Fruit fly (Drosophila melanogaster) whole organism, embryonic: ENCODE results near the gene bin.

Source experiments
- Ada2b ChIP-seq: fragments of 200-800 bp; sonication (Bioruptor generic); IDR thresholded peaks from 2 replicates; pipeline ENCODE4 v1.3.6; 2022; ENCODE audit warnings: missing biosample characterization, missing genetic modification characterization
- B-H1 ChIP-seq: fragments of 200-800 bp; sonication (Bioruptor generic); IDR thresholded peaks from 3 replicates; pipeline ENCODE4 v1.3.6; 2022; ENCODE audit warnings: missing biosample characterization, missing genetic modification characterization
- BtbVII ChIP-seq: fragments of 200-800 bp; sonication (Bioruptor generic); optimal IDR thresholded peaks from 3 replicates; lab custom pipeline; 2017; ENCODE audit warnings: missing biosample characterization, mild to moderate bottlenecking, missing genetic modification characterization
- CG10431 ChIP-seq: fragments of 200-800 bp; sonication (Bioruptor generic); optimal IDR thresholded peaks from 3 replicates; lab custom pipeline; 2018; ENCODE audit warnings: missing biosample characterization, mild to moderate bottlenecking, missing genetic modification characterization
- CG10565 ChIP-seq: fragments of 200-800 bp; sonication (Bioruptor generic); optimal IDR thresholded peaks from 3 replicates; lab custom pipeline; 2016; ENCODE audit warnings: missing biosample characterization, mild to moderate bottlenecking, missing genetic modification characterization
- CG10979 ChIP-seq: fragments of 200-800 bp; sonication (Bioruptor generic); optimal IDR thresholded peaks from 2 replicates; lab custom pipeline; 2018; ENCODE audit warnings: missing biosample characterization, mild to moderate bottlenecking, missing genetic modification characterization, moderate library complexity
- CG11398 ChIP-seq: fragments of 200-800 bp; sonication (Bioruptor generic); optimal IDR thresholded peaks from 2 replicates; lab custom pipeline; 2016; ENCODE audit warnings: missing biosample characterization, missing genetic modification characterization
- CG13624 ChIP-seq: fragments of 200-800 bp; sonication (Bioruptor generic); optimal IDR thresholded peaks from 2 replicates; lab custom pipeline; 2016; ENCODE audit warnings: missing biosample characterization, missing genetic modification characterization
- CG13775 ChIP-seq: fragments of 200-800 bp; sonication (Bioruptor generic); optimal IDR thresholded peaks from 3 replicates; lab custom pipeline; 2017; ENCODE audit warnings: missing biosample characterization, mild to moderate bottlenecking, missing genetic modification characterization
- CG15601 ChIP-seq: fragments of 200-800 bp; sonication (Bioruptor generic); optimal IDR thresholded peaks from 3 replicates; lab custom pipeline; 2019; ENCODE audit warnings: missing biosample characterization, mild to moderate bottlenecking, missing genetic modification characterization, moderate library complexity
- CG18619 ChIP-seq: fragments of 200-800 bp; sonication (Bioruptor generic); optimal IDR thresholded peaks from 3 replicates; lab custom pipeline; 2017; ENCODE audit warnings: missing biosample characterization, mild to moderate bottlenecking, missing genetic modification characterization
- CG34376 ChIP-seq: fragments of 200-800 bp; sonication (Bioruptor generic); optimal IDR thresholded peaks from 2 replicates; lab custom pipeline; 2018; ENCODE audit warnings: missing biosample characterization, mild to moderate bottlenecking, missing genetic modification characterization
- CG7556 ChIP-seq: fragments of 200-800 bp; sonication (Bioruptor generic); optimal IDR thresholded peaks from 2 replicates; lab custom pipeline; 2017; ENCODE audit warnings: missing biosample characterization, mild to moderate bottlenecking, missing genetic modification characterization
- CG8478 ChIP-seq: fragments of >200 bp; optimal IDR thresholded peaks from 2 replicates; lab custom pipeline; 2018
- CG9609 ChIP-seq: fragments of 200-800 bp; sonication (Bioruptor generic); optimal IDR thresholded peaks from 3 replicates; lab custom pipeline; 2016; ENCODE audit warnings: missing biosample characterization, missing genetic modification characterization
- CTCF ChIP-seq: fragments of 200-800 bp; sonication (Bioruptor generic); optimal IDR thresholded peaks from 2 replicates; lab custom pipeline; 2017; ENCODE audit warnings: missing biosample characterization, mild to moderate bottlenecking, missing genetic modification characterization, moderate library complexity
- D19A ChIP-seq: fragments of 200-800 bp; optimal IDR thresholded peaks from 3 replicates; lab custom pipeline; 2019; ENCODE audit warnings: missing biosample characterization, mild to moderate bottlenecking, missing genetic modification characterization, moderate library complexity
- Eip74EF ChIP-seq, 2 experiments: fragments of 200-800 bp in 1 of 2; fragments of >200 bp in 1 of 2; sonication (Bioruptor generic) in 1 of 2; optimal IDR thresholded peaks; 2 replicates each; lab custom pipeline; 2017 to 2019; ENCODE audit warnings: missing biosample characterization in 2 of 2, missing genetic modification characterization in 2 of 2, mild to moderate bottlenecking in 1 of 2, moderate library complexity in 1 of 2
- GATAe ChIP-seq: fragments of 200-800 bp; sonication (Bioruptor generic); conservative IDR thresholded peaks from 2 replicates; pipeline ENCODE4 v1.3.6; 2022; ENCODE audit warnings: missing biosample characterization, missing genetic modification characterization
- Gsc ChIP-seq: fragments of 200-800 bp; sonication (Bioruptor generic); IDR thresholded peaks from 2 replicates; pipeline ENCODE4 v1.3.6; 2022; ENCODE audit warnings: missing biosample characterization, missing genetic modification characterization
- HLH4C ChIP-seq: fragments of 200-800 bp; sonication (Bioruptor generic); IDR thresholded peaks from 3 replicates; pipeline ENCODE4 v1.3.6; 2022; ENCODE audit warnings: missing biosample characterization, missing genetic modification characterization; ENCODE audit not compliant: partially characterized antibody
- HmgZ ChIP-seq: fragments of 200-800 bp; sonication (Bioruptor generic); optimal IDR thresholded peaks from 2 replicates; lab custom pipeline; 2018; ENCODE audit warnings: missing biosample characterization, mild to moderate bottlenecking, missing genetic modification characterization
- Hr39 ChIP-seq: fragments of >200 bp; optimal IDR thresholded peaks from 2 replicates; lab custom pipeline; 2017
- Hr51 ChIP-seq, 2 experiments: fragments of 200-800 bp; sonication (Bioruptor generic); optimal IDR thresholded peaks; 2 replicates in 1 of 2; 3 replicates in 1 of 2; lab custom pipeline; 2016 to 2018; ENCODE audit warnings: missing biosample characterization in 2 of 2, missing genetic modification characterization in 2 of 2, mild to moderate bottlenecking in 1 of 2, moderate library complexity in 1 of 2
- Myb ChIP-seq: fragments of 200-800 bp; sonication (Bioruptor generic); optimal IDR thresholded peaks from 2 replicates; lab custom pipeline; 2016; ENCODE audit warnings: missing biosample characterization, missing genetic modification characterization
- NFAT ChIP-seq: fragments of 200-800 bp; sonication (Bioruptor generic); IDR thresholded peaks from 2 replicates; pipeline ENCODE4 v1.3.6; 2022; ENCODE audit warnings: missing biosample characterization, missing genetic modification characterization
- NfI ChIP-seq: fragments of 200-800 bp; sonication (Bioruptor generic); optimal IDR thresholded peaks from 3 replicates; lab custom pipeline; 2018; ENCODE audit warnings: missing biosample characterization, mild to moderate bottlenecking, missing genetic modification characterization, moderate library complexity
- PHDP ChIP-seq: fragments of 200-800 bp; sonication (Bioruptor generic); optimal IDR thresholded peaks from 3 replicates; lab custom pipeline; 2018; ENCODE audit warnings: missing biosample characterization, mild to moderate bottlenecking, missing genetic modification characterization, moderate library complexity
- Pdp1 ChIP-seq, 2 experiments: fragments of 200-800 bp; sonication (Bioruptor generic); optimal IDR thresholded peaks; 3 replicates each; lab custom pipeline; 2016; ENCODE audit warnings: missing biosample characterization in 2 of 2, missing genetic modification characterization in 2 of 2, mild to moderate bottlenecking in 1 of 2, moderate library complexity in 1 of 2
- Poxn ChIP-seq: fragments of 200-800 bp; sonication (Bioruptor generic); IDR thresholded peaks from 2 replicates; pipeline ENCODE4 v1.3.6; 2022; ENCODE audit warnings: missing biosample characterization, missing genetic modification characterization
- Ssrp ChIP-seq: fragments of 200-800 bp; sonication (Bioruptor generic); optimal IDR thresholded peaks from 2 replicates; lab custom pipeline; 2018; ENCODE audit warnings: missing biosample characterization, mild to moderate bottlenecking, missing genetic modification characterization, moderate library complexity
- Vsx1 ChIP-seq: fragments of 200-800 bp; sonication (Bioruptor generic); optimal IDR thresholded peaks from 2 replicates; lab custom pipeline; 2017; ENCODE audit warnings: missing biosample characterization, mild to moderate bottlenecking, missing genetic modification characterization, missing genetic modification reagents
- Xrp1 ChIP-seq: fragments of 200-800 bp; sonication (Bioruptor generic); IDR thresholded peaks from 2 replicates; pipeline ENCODE4 v1.3.6; 2022; ENCODE audit warnings: missing biosample characterization, missing genetic modification characterization
- bbx ChIP-seq: fragments of 200-800 bp; sonication (Bioruptor generic); IDR thresholded peaks from 2 replicates; pipeline ENCODE4 v1.3.6; 2022; ENCODE audit warnings: missing biosample characterization, missing genetic modification characterization; ENCODE audit not compliant: partially characterized antibody
- cg ChIP-seq: fragments of 200-800 bp; sonication (Bioruptor generic); optimal IDR thresholded peaks from 3 replicates; lab custom pipeline; 2019; ENCODE audit warnings: missing biosample characterization, mild to moderate bottlenecking, missing genetic modification characterization, moderate library complexity
- grau ChIP-seq: fragments of 200-800 bp; optimal IDR thresholded peaks from 3 replicates; lab custom pipeline; 2019; ENCODE audit warnings: missing biosample characterization, mild to moderate bottlenecking, missing genetic modification characterization, moderate library complexity
- gsb ChIP-seq: fragments of 200-800 bp; sonication (Bioruptor generic); IDR thresholded peaks from 2 replicates; pipeline ENCODE4 v1.3.6; 2022; ENCODE audit warnings: missing biosample characterization, missing genetic modification characterization
- her ChIP-seq: fragments of 200-800 bp; sonication (Bioruptor generic); optimal IDR thresholded peaks from 2 replicates; lab custom pipeline; 2016; ENCODE audit warnings: missing biosample characterization, missing genetic modification characterization
- kah ChIP-seq: fragments of 200-800 bp; sonication (Bioruptor generic); optimal IDR thresholded peaks from 2 replicates; lab custom pipeline; 2018; ENCODE audit warnings: missing biosample characterization, mild to moderate bottlenecking, missing genetic modification characterization
- ken ChIP-seq: fragments of 200-800 bp; sonication (Bioruptor generic); IDR thresholded peaks from 3 replicates; pipeline ENCODE4 v1.3.6; 2022; ENCODE audit warnings: missing biosample characterization, missing genetic modification characterization
- mld ChIP-seq: fragments of 200-800 bp; sonication (Bioruptor generic); IDR thresholded peaks from 3 replicates; pipeline ENCODE4 v1.3.6; 2022; ENCODE audit warnings: missing biosample characterization, missing genetic modification characterization; ENCODE audit not compliant: partially characterized antibody
- nerfin-1 ChIP-seq: fragments of 200-800 bp; sonication (Bioruptor generic); optimal IDR thresholded peaks from 3 replicates; lab custom pipeline; 2019; ENCODE audit warnings: missing biosample characterization, mild to moderate bottlenecking, missing genetic modification characterization, moderate library complexity
- peb ChIP-seq: fragments of 200-800 bp; sonication (Bioruptor generic); IDR thresholded peaks from 2 replicates; pipeline ENCODE4 v1.3.6; 2022; ENCODE audit warnings: missing biosample characterization, missing genetic modification characterization
- phol ChIP-seq: fragments of 200-800 bp; sonication (Bioruptor generic); optimal IDR thresholded peaks from 3 replicates; lab custom pipeline; 2018; ENCODE audit warnings: missing biosample characterization, mild to moderate bottlenecking, missing genetic modification characterization, moderate library complexity
- rib ChIP-seq: fragments of 200-800 bp; sonication (Bioruptor generic); IDR thresholded peaks from 2 replicates; pipeline ENCODE4 v1.3.6; 2022; ENCODE audit warnings: missing biosample characterization, missing genetic modification characterization
- sc ChIP-seq, 3 experiments: fragments of >200 bp in 2 of 3; fragments of 200-800 bp in 1 of 3; sonication (Bioruptor generic) in 1 of 3; optimal IDR thresholded peaks; 2 replicates in 2 of 3; 3 replicates in 1 of 3; lab custom pipeline; 2017; ENCODE audit warnings: mild to moderate bottlenecking in 1 of 3, missing biosample characterization in 1 of 3, missing genetic modification characterization in 1 of 3, missing genetic modification reagents in 1 of 3
- scrt ChIP-seq: fragments of 200-800 bp; sonication (Bioruptor generic); optimal IDR thresholded peaks from 2 replicates; lab custom pipeline; 2018; ENCODE audit warnings: missing biosample characterization, mild to moderate bottlenecking, missing genetic modification characterization, moderate library complexity
- seq ChIP-seq: fragments of 200-800 bp; sonication (Bioruptor generic); IDR thresholded peaks from 2 replicates; pipeline ENCODE4 v1.3.6; 2022; ENCODE audit warnings: missing biosample characterization, missing genetic modification characterization
- ssp ChIP-seq: fragments of 200-800 bp; sonication (Bioruptor generic); IDR thresholded peaks from 2 replicates; pipeline ENCODE4 v1.3.6; 2022; ENCODE audit warnings: missing biosample characterization, missing genetic modification characterization
- tx ChIP-seq: fragments of 200-800 bp; sonication (Bioruptor generic); optimal IDR thresholded peaks from 2 replicates; lab custom pipeline; 2016; ENCODE audit warnings: missing biosample characterization, missing genetic modification characterization
- vvl ChIP-seq: fragments of 200-800 bp; sonication (Bioruptor generic); IDR thresholded peaks from 2 replicates; pipeline ENCODE4 v1.3.6; 2022; ENCODE audit warnings: missing biosample characterization, missing genetic modification characterization

bin gene

dm6 chr3L:6977391-6977790 lies 13.0 kb upstream of the bin start (continued):
- TF ChIP-seq CG18619 (GFP tag; lab: Kevin White, UChicago) = peak; percentile 32
- TF ChIP-seq HLH4C (GFP tag; lab: Robert Waterston, UW) = no peak
- peak; percentile 60 for TF ChIP-seq CG15601 (tag; lab: Kevin White, UChicago)
- TF ChIP-seq CTCF = no peak
- no peak for TF ChIP-seq NFAT (GFP tag; lab: Robert Waterston, UW)
- peak; percentile 62 for TF ChIP-seq seq
- TF ChIP-seq D19A (tag; lab: Kevin White, UChicago) = no peak
- TF ChIP-seq HmgZ (tag; lab: Kevin White, UChicago) = no peak
- peak in 1 of 2 experiments; percentile 76 for TF ChIP-seq Hr51 (GFP tag; optimal IDR thresholded peaks at IDR 0.05; lab: Kevin White, UChicago)
- no peak for TF ChIP-seq mld
- TF ChIP-seq Gsc = no peak
- no peak for TF ChIP-seq CG34376 (GFP tag; lab: Kevin White, UChicago)
- peak; percentile 40 for TF ChIP-seq CG7556 (GFP tag; lab: Kevin White, UChicago)
- TF ChIP-seq rib = no peak
- no peak for TF ChIP-seq CG11398
- TF ChIP-seq NfI (GFP tag; lab: Kevin White, UChicago) = peak; percentile 30
- peak; percentile 72 for TF ChIP-seq phol (tag; lab: Kevin White, UChicago)
- peak; percentile 86 for TF ChIP-seq vvl (GFP tag; lab: Robert Waterston, UW)
- TF ChIP-seq tx (GFP tag; lab: Kevin White, UChicago) = no peak
- no peak for TF ChIP-seq gsb (GFP tag; lab: Robert Waterston, UW)
- TF ChIP-seq grau = peak; percentile 5
- no peak for TF ChIP-seq Pdp1 (GFP tag; optimal IDR thresholded peaks at IDR 0.05; lab: Kevin White, UChicago)
- no peak for TF ChIP-seq peb (GFP tag; lab: Robert Waterston, UW)
- peak; percentile 64 for TF ChIP-seq Ssrp (tag; lab: Kevin White, UChicago)
- TF ChIP-seq GATAe (GFP tag; lab: Robert Waterston, UW) = no peak; the same call in 1 of the 2 replicates
- no peak for TF ChIP-seq Myb (GFP tag; lab: Kevin White, UChicago)
- TF ChIP-seq Xrp1 (GFP tag; lab: Robert Waterston, UW) = peak; percentile 63
- peak; percentile 16 for TF ChIP-seq BtbVII (GFP tag; lab: Kevin White, UChicago)
- TF ChIP-seq CG10979 (tag; lab: Kevin White, UChicago) = peak; percentile 73
- TF ChIP-seq kah = peak; percentile 19
- no peak for TF ChIP-seq her
- TF ChIP-seq B-H1 = peak; percentile 52
- no peak for TF ChIP-seq bbx (GFP tag; lab: Robert Waterston, UW)
- peak; percentile 58; the same call in 1 of the 3 replicates for TF ChIP-seq ken (GFP tag; lab: Robert Waterston, UW)
- TF ChIP-seq Eip74EF (GFP tag; optimal IDR thresholded peaks at IDR 0.05; lab: Kevin White, UChicago) = peak in 1 of 2 experiments; percentile 26
- TF ChIP-seq CG13624 = no peak
- TF ChIP-seq Poxn (GFP tag; lab: Robert Waterston, UW) = 0 out of 2 replicates have a peak, but pooled peaks have one; percentile 6
- no peak for TF ChIP-seq CG10565 (GFP tag; lab: Kevin White, UChicago)
- TF ChIP-seq Ada2b (GFP tag; lab: Robert Waterston, UW) = peak; percentile 66; the same call in 1 of the 2 replicates
- TF ChIP-seq nerfin-1 (tag; lab: Kevin White, UChicago) = peak; percentile 16
- peak; percentile 35 for TF ChIP-seq Vsx1 (GFP tag; lab: Kevin White, UChicago)
- TF ChIP-seq CG13775 (GFP tag; lab: Kevin White, UChicago) = peak; percentile 58
- TF ChIP-seq scrt (GFP tag; lab: Kevin White, UChicago) = no peak
- TF ChIP-seq ssp (GFP tag; lab: Robert Waterston, UW) = peak; percentile 43; the same call in 1 of the 2 replicates
- TF ChIP-seq sc (optimal IDR thresholded peaks at IDR 0.05; lab: Kevin White, UChicago) = no peak
- peak; percentile 46 for TF ChIP-seq sc (GFP tag; optimal IDR thresholded peaks at IDR 0.05; lab: Kevin White, UChicago)
- TF ChIP-seq CG8478 = no peak
- TF ChIP-seq CG10431 = no peak
- TF ChIP-seq Hr39 (lab: Kevin White, UChicago) = no peak
- peak; percentile 63 for TF ChIP-seq PHDP (tag; lab: Kevin White, UChicago)
- no peak for TF ChIP-seq CG9609 (GFP tag; lab: Kevin White, UChicago)
- TF ChIP-seq cg (GFP tag; lab: Kevin White, UChicago) = no peak
